Worm (Caenorhabditis elegans) whole organism, L4 larva: ENCODE results near the gene hyl-1.

Source experiments
- F37D6.2 ChIP-seq: sonication (generic microtip); optimal IDR thresholded peaks from 2 replicates; lab custom pipeline; 2016; ENCODE audit warnings: mild to moderate bottlenecking, missing genetic modification characterization, missing compliant biosample characterization
- ZK546.5 ChIP-seq, 2 experiments: sonication (generic microtip); optimal IDR thresholded peaks; 2 replicates each; lab custom pipeline; 2017; ENCODE audit warnings: missing biosample characterization in 2 of 2, missing genetic modification characterization in 2 of 2
- aly-2 ChIP-seq: sonication (generic microtip); optimal IDR thresholded peaks from 2 replicates; lab custom pipeline; 2018; ENCODE audit warnings: missing biosample characterization, missing genetic modification characterization
- ama-1 ChIP-seq: fragments of 150-350 bp; optimal IDR thresholded peaks from 2 replicates; lab custom pipeline; 2014; ENCODE audit warnings: inconsistent platforms, mixed read lengths
- gei-8 ChIP-seq: fragments of 200-800 bp; sonication (Bioruptor generic); optimal IDR thresholded peaks from 2 replicates; lab custom pipeline; 2018; ENCODE audit warnings: mild to moderate bottlenecking, missing genetic modification characterization, missing compliant biosample characterization
- jun-1 ChIP-seq: fragments of 150-350 bp; optimal IDR thresholded peaks from 2 replicates; lab custom pipeline; 2014; ENCODE audit warnings: missing biosample characterization, missing genetic modification reagents, missing genetic modification characterization
- lin-13 ChIP-seq: fragments of 150-350 bp; optimal IDR thresholded peaks from 2 replicates; lab custom pipeline; 2014; ENCODE audit warnings: missing biosample characterization, missing genetic modification reagents, missing genetic modification characterization
- nhr-237 ChIP-seq: sonication (generic microtip); optimal IDR thresholded peaks from 2 replicates; lab custom pipeline; 2017; ENCODE audit warnings: missing biosample characterization, missing genetic modification characterization
- nhr-28 ChIP-seq: fragments of 150-350 bp; optimal IDR thresholded peaks from 2 replicates; lab custom pipeline; 2014; ENCODE audit warnings: missing biosample characterization, missing genetic modification characterization
- snpc-4 ChIP-seq: fragments of 150-350 bp; optimal IDR thresholded peaks from 2 replicates; lab custom pipeline; 2014; ENCODE audit warnings: missing biosample characterization, missing genetic modification characterization
- zfp-3 ChIP-seq: fragments of 200-800 bp; sonication (Bioruptor generic); conservative IDR thresholded peaks from 2 replicates; pipeline ENCODE4 v1.3.6; 2022; ENCODE audit warnings: missing genetic modification reagents, missing genetic modification characterization, missing compliant biosample characterization

- peak; percentile 47 for TF ChIP-seq jun-1 (tag; lab: Kevin White, UChicago)
- peak; percentile 99 for TF ChIP-seq nhr-28 (tag; lab: Kevin White, UChicago)
- TF ChIP-seq zfp-3 (GFP tag; lab: Robert Waterston, UW), result peak; percentile 61; the same call in 1 of the 2 replicates
- TF ChIP-seq gei-8, result peak; percentile 85
- TF ChIP-seq aly-2 (tag; lab: Kevin White, UChicago), result no peak
- peak; percentile 0 for TF ChIP-seq ama-1 (lab: Kevin White, UChicago)
- TF ChIP-seq snpc-4 (tag; lab: Kevin White, UChicago), result no peak
- no peak for TF ChIP-seq ZK546.5 (tag; optimal IDR thresholded peaks at IDR 0.05; lab: Kevin White, UChicago)
- TF ChIP-seq lin-13 (GFP tag; lab: Kevin White, UChicago), result peak; percentile 15
- TF ChIP-seq F37D6.2, result no peak
- TF ChIP-seq nhr-237, result no peak
Measured at ce11 chrIV:8530042-8531027, 8.6 kb upstream of the hyl-1 start.
